Fruit fly (Drosophila melanogaster) whole organism, embryonic: ENCODE results near the gene ABCB7.

Experiments
- Abd-B ChIP-seq: fragments of 200-800 bp; sonication (Bioruptor generic); optimal IDR thresholded peaks from 2 replicates; lab custom pipeline; 2018; ENCODE audit warnings: missing biosample characterization, mild to moderate bottlenecking, missing genetic modification characterization, moderate library complexity
- Blimp-1 ChIP-seq: fragments of 200-800 bp; sonication (Bioruptor generic); optimal IDR thresholded peaks from 3 replicates; lab custom pipeline; 2018; ENCODE audit warnings: missing biosample characterization, missing genetic modification characterization, mild to moderate bottlenecking, moderate library complexity, missing genetic modification reagents
- CG10462 ChIP-seq: fragments of 200-800 bp; sonication (Bioruptor generic); optimal IDR thresholded peaks from 2 replicates; lab custom pipeline; 2016; ENCODE audit warnings: missing biosample characterization, missing genetic modification characterization
- CG10543 ChIP-seq: fragments of 200-800 bp; sonication (Bioruptor generic); optimal IDR thresholded peaks from 3 replicates; lab custom pipeline; 2017; ENCODE audit warnings: missing biosample characterization, mild to moderate bottlenecking, missing genetic modification characterization, moderate library complexity
- CG14014 ChIP-seq: fragments of 200-800 bp; sonication (Bioruptor generic); IDR thresholded peaks from 2 replicates; pipeline ENCODE4 v1.3.6; 2022; ENCODE audit warnings: missing biosample characterization, missing genetic modification characterization
- CG17829 ChIP-seq: fragments of 200-800 bp; optimal IDR thresholded peaks from 2 replicates; lab custom pipeline; 2019; ENCODE audit warnings: missing biosample characterization, mild to moderate bottlenecking, missing genetic modification characterization, moderate library complexity
- CG1832 ChIP-seq: fragments of 200-800 bp; sonication (Bioruptor generic); optimal IDR thresholded peaks from 2 replicates; lab custom pipeline; 2017; ENCODE audit warnings: missing biosample characterization, mild to moderate bottlenecking, missing genetic modification characterization, inconsistent platforms
- CG18599 ChIP-seq: fragments of 200-800 bp; sonication (Bioruptor generic); optimal IDR thresholded peaks from 3 replicates; lab custom pipeline; 2017; ENCODE audit warnings: missing biosample characterization, missing genetic modification characterization, mild to moderate bottlenecking, moderate library complexity, missing genetic modification reagents
- CG32532 ChIP-seq: fragments of 200-800 bp; sonication (Bioruptor generic); IDR thresholded peaks from 2 replicates; pipeline ENCODE4 v1.3.6; 2022; ENCODE audit warnings: missing biosample characterization, missing genetic modification characterization
- CG3281 ChIP-seq: fragments of 200-800 bp; sonication (Bioruptor generic); optimal IDR thresholded peaks from 3 replicates; lab custom pipeline; 2017; ENCODE audit warnings: missing biosample characterization, mild to moderate bottlenecking, missing genetic modification characterization
- CG6175 ChIP-seq: fragments of 200-800 bp; sonication (Bioruptor generic); IDR thresholded peaks from 3 replicates; pipeline ENCODE4 v1.3.6; 2022; ENCODE audit warnings: missing biosample characterization, missing genetic modification characterization
- CG6272 ChIP-seq: fragments of 200-800 bp; sonication (Bioruptor generic); IDR thresholded peaks from 2 replicates; pipeline ENCODE4 v1.3.6; 2022; ENCODE audit warnings: missing biosample characterization, missing genetic modification characterization
- CG6683 ChIP-seq: fragments of 200-800 bp; sonication (Bioruptor generic); optimal IDR thresholded peaks from 2 replicates; lab custom pipeline; 2017; ENCODE audit warnings: missing biosample characterization, mild to moderate bottlenecking, missing genetic modification characterization, missing genetic modification reagents
- CG6765 ChIP-seq: fragments of 200-800 bp; sonication (Bioruptor generic); optimal IDR thresholded peaks from 3 replicates; lab custom pipeline; 2017; ENCODE audit warnings: missing biosample characterization, mild to moderate bottlenecking, missing genetic modification characterization
- CG6813 ChIP-seq: fragments of 200-800 bp; sonication (Bioruptor generic); optimal IDR thresholded peaks from 2 replicates; lab custom pipeline; 2017; ENCODE audit warnings: missing biosample characterization, missing genetic modification characterization, mild to moderate bottlenecking, moderate library complexity, missing genetic modification reagents
- CG6854 ChIP-seq: fragments of 200-800 bp; sonication (Bioruptor generic); optimal IDR thresholded peaks from 3 replicates; lab custom pipeline; 2017; ENCODE audit warnings: missing biosample characterization, mild to moderate bottlenecking, missing genetic modification characterization
- CG7987 ChIP-seq: fragments of 200-800 bp; sonication (Bioruptor generic); optimal IDR thresholded peaks from 2 replicates; lab custom pipeline; 2018; ENCODE audit warnings: missing biosample characterization, mild to moderate bottlenecking, missing genetic modification characterization, moderate library complexity
- CG8478 ChIP-seq: fragments of >200 bp; optimal IDR thresholded peaks from 2 replicates; lab custom pipeline; 2018
- CG8765 ChIP-seq: fragments of 200-800 bp; sonication (Bioruptor generic); IDR thresholded peaks from 2 replicates; pipeline ENCODE4 v1.3.6; 2022; ENCODE audit warnings: missing biosample characterization, missing genetic modification characterization
- CTCF ChIP-seq: fragments of 200-800 bp; sonication (Bioruptor generic); optimal IDR thresholded peaks from 2 replicates; lab custom pipeline; 2017; ENCODE audit warnings: missing biosample characterization, mild to moderate bottlenecking, missing genetic modification characterization, moderate library complexity
- Camta ChIP-seq: fragments of 200-800 bp; sonication (Bioruptor generic); optimal IDR thresholded peaks from 2 replicates; lab custom pipeline; 2016; ENCODE audit warnings: missing biosample characterization, missing genetic modification characterization
- CrebB ChIP-seq: fragments of 200-800 bp; sonication (Bioruptor generic); optimal IDR thresholded peaks from 3 replicates; lab custom pipeline; 2018; ENCODE audit warnings: missing biosample characterization, mild to moderate bottlenecking, missing genetic modification characterization
- Dp ChIP-seq: fragments of 200-800 bp; sonication (Bioruptor generic); optimal IDR thresholded peaks from 2 replicates; lab custom pipeline; 2018; ENCODE audit warnings: missing biosample characterization, mild to moderate bottlenecking, missing genetic modification characterization, moderate library complexity
- Fer1 ChIP-seq: fragments of 200-800 bp; sonication (Bioruptor generic); optimal IDR thresholded peaks from 2 replicates; lab custom pipeline; 2017; ENCODE audit warnings: missing biosample characterization, mild to moderate bottlenecking, missing genetic modification characterization
- Fer3 ChIP-seq: fragments of 200-800 bp; sonication (Bioruptor generic); optimal IDR thresholded peaks from 2 replicates; lab custom pipeline; 2018; ENCODE audit warnings: missing biosample characterization, mild to moderate bottlenecking, missing genetic modification characterization, moderate library complexity
- HLH4C ChIP-seq: fragments of 200-800 bp; sonication (Bioruptor generic); IDR thresholded peaks from 3 replicates; pipeline ENCODE4 v1.3.6; 2022; ENCODE audit warnings: missing biosample characterization, missing genetic modification characterization; ENCODE audit not compliant: partially characterized antibody
- HLHmδ ChIP-seq: fragments of 200-800 bp; sonication (Bioruptor generic); optimal IDR thresholded peaks from 2 replicates; lab custom pipeline; 2018; ENCODE audit warnings: missing biosample characterization, mild to moderate bottlenecking, missing genetic modification characterization, moderate library complexity
- Jarid2 ChIP-seq: fragments of 200-800 bp; sonication (Bioruptor generic); optimal IDR thresholded peaks from 3 replicates; lab custom pipeline; 2017; ENCODE audit warnings: mild to moderate bottlenecking, missing biosample characterization, missing genetic modification reagents, missing genetic modification characterization
- NFAT ChIP-seq: fragments of 200-800 bp; sonication (Bioruptor generic); IDR thresholded peaks from 2 replicates; pipeline ENCODE4 v1.3.6; 2022; ENCODE audit warnings: missing biosample characterization, missing genetic modification characterization
- Sin3A ChIP-seq: fragments of >200 bp; optimal IDR thresholded peaks from 2 replicates; lab custom pipeline; 2018
- Sox100B ChIP-seq: fragments of 200-800 bp; sonication (Bioruptor generic); optimal IDR thresholded peaks from 3 replicates; lab custom pipeline; 2018; ENCODE audit warnings: missing biosample characterization, mild to moderate bottlenecking, missing genetic modification characterization
- Trl ChIP-seq, 3 experiments: fragments of >200 bp in 2 of 3; fragments of 200-800 bp in 1 of 3; sonication (Bioruptor generic) in 1 of 3; optimal IDR thresholded peaks; 2 replicates in 1 of 3; 3 replicates in 2 of 3; lab custom pipeline; 2016 to 2017; ENCODE audit warnings: missing biosample characterization in 1 of 3, missing genetic modification characterization in 1 of 3
- amos ChIP-seq: fragments of 200-800 bp; sonication (Bioruptor generic); IDR thresholded peaks from 2 replicates; pipeline ENCODE4 v1.3.6; 2022; ENCODE audit warnings: missing biosample characterization, missing genetic modification characterization; ENCODE audit not compliant: partially characterized antibody
- az2 ChIP-seq: fragments of 200-800 bp; sonication (Bioruptor generic); optimal IDR thresholded peaks from 3 replicates; lab custom pipeline; 2016; ENCODE audit warnings: missing biosample characterization, missing genetic modification characterization
- bbx ChIP-seq: fragments of 200-800 bp; sonication (Bioruptor generic); IDR thresholded peaks from 2 replicates; pipeline ENCODE4 v1.3.6; 2022; ENCODE audit warnings: missing biosample characterization, missing genetic modification characterization; ENCODE audit not compliant: partially characterized antibody
- bigmax ChIP-seq: fragments of 200-800 bp; sonication (Bioruptor generic); optimal IDR thresholded peaks from 2 replicates; lab custom pipeline; 2018; ENCODE audit warnings: missing biosample characterization, mild to moderate bottlenecking, missing genetic modification characterization
- chm ChIP-seq: fragments of 200-800 bp; sonication (Bioruptor generic); IDR thresholded peaks from 2 replicates; pipeline ENCODE4 v1.3.6; 2022; ENCODE audit warnings: missing biosample characterization, missing genetic modification characterization
- crol ChIP-seq: fragments of 200-800 bp; sonication (Bioruptor generic); IDR thresholded peaks from 2 replicates; pipeline ENCODE4 v1.3.6; 2022; ENCODE audit warnings: missing biosample characterization, missing genetic modification characterization
- cwo ChIP-seq: fragments of 200-800 bp; sonication (Bioruptor generic); optimal IDR thresholded peaks from 3 replicates; lab custom pipeline; 2017; ENCODE audit warnings: missing biosample characterization, missing genetic modification characterization, mild to moderate bottlenecking, moderate library complexity, missing genetic modification reagents
- ftz-f1 ChIP-seq: fragments of 200-800 bp; sonication (Bioruptor generic); optimal IDR thresholded peaks from 2 replicates; lab custom pipeline; 2016; ENCODE audit warnings: missing biosample characterization, missing genetic modification characterization
- gro ChIP-seq: fragments of 200-800 bp; sonication (Bioruptor generic); optimal IDR thresholded peaks from 2 replicates; lab custom pipeline; 2016; ENCODE audit warnings: missing biosample characterization, missing genetic modification characterization
- lab ChIP-seq: fragments of 200-800 bp; sonication (Bioruptor generic); optimal IDR thresholded peaks from 3 replicates; lab custom pipeline; 2017; ENCODE audit warnings: missing biosample characterization, missing genetic modification characterization, mild to moderate bottlenecking, moderate library complexity, missing genetic modification reagents
- onecut ChIP-seq: fragments of 200-800 bp; sonication (Bioruptor generic); IDR thresholded peaks from 2 replicates; pipeline ENCODE4 v1.3.6; 2022; ENCODE audit warnings: missing biosample characterization, missing genetic modification characterization
- pzg ChIP-seq: fragments of 200-800 bp; sonication (Bioruptor generic); optimal IDR thresholded peaks from 3 replicates; lab custom pipeline; 2018; ENCODE audit warnings: missing biosample characterization, mild to moderate bottlenecking, missing genetic modification characterization, moderate library complexity
- scrt ChIP-seq: fragments of 200-800 bp; sonication (Bioruptor generic); optimal IDR thresholded peaks from 2 replicates; lab custom pipeline; 2018; ENCODE audit warnings: missing biosample characterization, mild to moderate bottlenecking, missing genetic modification characterization, moderate library complexity
- sd ChIP-seq: fragments of 200-800 bp; sonication (Bioruptor generic); optimal IDR thresholded peaks from 3 replicates; lab custom pipeline; 2018; ENCODE audit warnings: missing biosample characterization, mild to moderate bottlenecking, missing genetic modification characterization, moderate library complexity
- unc-4 ChIP-seq: fragments of 200-800 bp; sonication (Bioruptor generic); IDR thresholded peaks from 2 replicates; pipeline ENCODE4 v1.3.6; 2022; ENCODE audit warnings: missing biosample characterization, missing genetic modification characterization; ENCODE audit not compliant: partially characterized antibody

The ABCB7 gene

DNA sequence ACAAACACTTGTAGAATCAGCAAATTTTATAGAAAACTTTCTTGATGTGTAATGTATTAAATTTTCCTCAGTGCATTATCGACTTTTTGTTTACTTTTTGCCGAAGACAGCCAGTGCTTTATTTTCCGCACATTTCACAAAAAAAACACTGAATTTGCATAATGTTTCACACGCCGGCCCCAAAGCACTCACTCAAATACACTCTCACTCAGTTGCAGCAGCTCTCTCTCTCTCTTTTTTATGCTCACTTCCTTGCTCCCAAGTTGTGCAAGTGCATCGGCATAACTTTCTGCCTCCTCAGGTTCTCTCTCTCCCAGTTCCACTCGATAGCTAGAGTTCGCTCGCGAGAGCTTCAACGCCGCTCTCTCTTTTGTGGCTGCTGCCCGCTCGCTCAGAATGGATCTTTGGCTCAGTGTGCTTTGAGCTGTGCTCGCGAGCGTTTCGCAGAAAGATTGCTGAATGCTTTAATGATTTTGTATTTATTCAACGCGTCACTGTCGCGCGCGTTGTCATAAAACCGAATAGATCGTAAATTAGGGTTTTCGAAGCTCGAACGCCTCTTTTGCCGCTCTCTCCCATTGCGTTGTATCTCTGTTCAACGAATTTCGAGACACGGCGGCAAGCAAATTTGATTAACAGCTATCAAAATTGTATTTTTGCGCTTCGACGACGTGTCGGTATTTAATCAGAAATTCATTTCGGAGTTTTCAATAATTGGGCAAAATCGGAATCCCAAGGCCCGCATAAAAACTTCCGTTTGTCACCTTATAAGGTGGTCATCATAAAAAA lies 31.8 kb upstream of the ABCB7 start (continued):
- TF ChIP-seq HLH4C (GFP tag; lab: Robert Waterston, UW) (0 out of 3 replicates have a peak, but pooled peaks have one; percentile 45), chm (GFP tag; lab: Robert Waterston, UW) (peak; percentile 82; the same call in 1 of the 2 replicates), Blimp-1 (peak; percentile 15), Abd-B (peak; percentile 21), CG1832 (GFP tag; lab: Kevin White, UChicago) (peak; percentile 15), pzg (GFP tag; lab: Kevin White, UChicago) (no peak), CG6272 (no peak), CG8478 (no peak), CG14014 (peak; percentile 33; the same call in 1 of the 2 replicates), Dp (no peak), CG6854 (peak; percentile 50), HLHmδ (peak; percentile 73), CG6683 (peak; percentile 4), unc-4 (GFP tag; lab: Robert Waterston, UW) (peak; percentile 55; the same call in 1 of the 2 replicates), sd (peak; percentile 76), CG17829 (tag; lab: Kevin White, UChicago) (peak; percentile 6), crol (GFP tag; lab: Robert Waterston, UW) (peak; percentile 30; the same call in 1 of the 2 replicates), onecut (GFP tag; lab: Robert Waterston, UW) (peak; percentile 31; the same call in 1 of the 2 replicates), CG6813 (GFP tag; lab: Kevin White, UChicago) (peak; percentile 53), CG18599 (peak; percentile 32), scrt (GFP tag; lab: Kevin White, UChicago) (peak; percentile 4), CrebB (tag; lab: Kevin White, UChicago) (peak; percentile 29), CG6765 (GFP tag; lab: Kevin White, UChicago) (peak; percentile 60), Trl (optimal IDR thresholded peaks at IDR 0.05; lab: Kevin White, UChicago) (peak; percentile 96 to 100), Trl (GFP tag; optimal IDR thresholded peaks at IDR 0.05; lab: Kevin White, UChicago) (peak; percentile 78), bbx (GFP tag; lab: Robert Waterston, UW) (peak; percentile 67), CG6175 (GFP tag; lab: Robert Waterston, UW) (0 out of 3 replicates have a peak, but pooled peaks have one; percentile 24), CG3281 (GFP tag; lab: Kevin White, UChicago) (peak; percentile 4), bigmax (no peak), CTCF (peak; percentile 2), gro (peak; percentile 20), cwo (GFP tag; lab: Kevin White, UChicago) (peak; percentile 27), Fer1 (peak; percentile 47), ftz-f1 (GFP tag; lab: Kevin White, UChicago) (peak; percentile 9), amos (GFP tag; lab: Robert Waterston, UW) (peak; percentile 50; the same call in 1 of the 2 replicates), az2 (GFP tag; lab: Kevin White, UChicago) (no peak), CG10462 (GFP tag; lab: Kevin White, UChicago) (no peak), lab (GFP tag; lab: Kevin White, UChicago) (peak; percentile 38), Fer3 (tag; lab: Kevin White, UChicago) (peak; percentile 8), CG10543 (peak; percentile 5), Sox100B (GFP tag; lab: Kevin White, UChicago) (no peak), Sin3A (lab: Kevin White, UChicago) (no peak), CG32532 (peak; percentile 65), Jarid2 (GFP tag; lab: Kevin White, UChicago) (peak; percentile 98), CG7987 (GFP tag; lab: Kevin White, UChicago) (peak; percentile 56), CG8765 (GFP tag; lab: Robert Waterston, UW) (peak; percentile 42; the same call in 1 of the 2 replicates), Camta (GFP tag; lab: Kevin White, UChicago) (no peak), NFAT (GFP tag; lab: Robert Waterston, UW) (0 out of 2 replicates have a peak, but pooled peaks have one; percentile 19)
